Fruit fly (Drosophila melanogaster): ENCODE data around the gene CG43998.

dm6 chr3R:23927429-23927828, 1.4 kb downstream of the CG43998 start, which contains the start of gene CG13601:
- TF ChIP-seq insv (optimal IDR thresholded peaks at IDR 0.05) (no peak), Myc (optimal IDR thresholded peaks at IDR 0.05) (no peak), ttk (optimal IDR thresholded peaks at IDR 0.05) (no peak)
